Worm (Caenorhabditis elegans) whole organism, L2 larva: Measurements from ENCODE around the gene F17E9.4.

Source experiments
- R02D3.7 ChIP-seq: fragments of 150-350 bp; optimal IDR thresholded peaks from 2 replicates; lab custom pipeline; 2014; ENCODE audit warnings: missing biosample characterization, missing genetic modification characterization
- lin-13 ChIP-seq: fragments of 150-350 bp; optimal IDR thresholded peaks from 2 replicates; lab custom pipeline; 2014; ENCODE audit warnings: missing biosample characterization, missing genetic modification reagents, missing genetic modification characterization
- nhr-6 ChIP-seq: fragments of 150-350 bp; optimal IDR thresholded peaks from 2 replicates; lab custom pipeline; 2014; ENCODE audit warnings: missing biosample characterization, missing genetic modification characterization
- unc-39 ChIP-seq: fragments of 150-350 bp; optimal IDR thresholded peaks from 2 replicates; lab custom pipeline; 2014; ENCODE audit warnings: missing biosample characterization, missing genetic modification characterization
- ztf-11 ChIP-seq: sonication (generic microtip); optimal IDR thresholded peaks from 2 replicates; lab custom pipeline; 2017; ENCODE audit warnings: missing biosample characterization, missing genetic modification characterization

DNA sequence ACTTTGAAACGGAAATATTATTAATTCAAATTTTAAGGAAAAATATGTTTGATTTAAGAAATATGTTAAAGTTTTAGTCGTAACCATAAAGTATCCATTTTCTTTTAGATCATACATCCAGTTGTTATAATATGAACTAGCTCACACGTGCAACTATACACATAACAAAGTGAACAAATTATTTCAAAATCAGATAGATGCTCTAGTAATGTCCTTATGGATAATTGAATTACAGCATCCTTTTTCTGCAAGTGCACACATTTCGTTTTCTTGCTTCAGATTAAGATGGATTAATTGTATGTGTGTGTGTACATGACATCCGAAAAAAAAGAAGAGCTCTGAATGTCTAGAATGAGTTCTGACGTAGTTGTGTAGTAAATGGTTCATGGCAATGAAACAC is 37.5 kb downstream of the F17E9.4 start:
- TF ChIP-seq unc-39 (tag; lab: Kevin White, UChicago): no peak
- no peak for TF ChIP-seq nhr-6 (tag; lab: Kevin White, UChicago)
- no peak for TF ChIP-seq lin-13 (GFP tag; lab: Kevin White, UChicago)
- no peak for TF ChIP-seq R02D3.7 (tag; lab: Kevin White, UChicago)
- TF ChIP-seq ztf-11 (tag; lab: Kevin White, UChicago): no peak
